Worm (Caenorhabditis elegans) whole organism, young adult: ENCODE data around the gene dcaf-1.

ENCODE experiments used
- C17E4.6 ChIP-seq: fragments of 200-800 bp; sonication (Bioruptor generic); IDR thresholded peaks from 2 replicates; pipeline ENCODE4 v1.3.6; 2022; ENCODE audit warnings: missing genetic modification reagents, missing genetic modification characterization, missing compliant biosample characterization
- F37B4.10 ChIP-seq: fragments of 200-800 bp; sonication (Bioruptor generic); IDR thresholded peaks from 2 replicates; pipeline ENCODE4 v1.3.6; 2022; ENCODE audit warnings: missing genetic modification characterization, missing compliant biosample characterization
- F39B2.1 ChIP-seq: fragments of 200-800 bp; sonication (Bioruptor generic); IDR thresholded peaks from 2 replicates; pipeline ENCODE4 v1.3.6; 2022; ENCODE audit warnings: missing genetic modification reagents, missing genetic modification characterization, missing compliant biosample characterization
- F55B11.4 ChIP-seq: sonication (generic microtip); optimal IDR thresholded peaks from 2 replicates; lab custom pipeline; 2016; ENCODE audit warnings: missing compliant biosample characterization, missing genetic modification characterization, borderline replicate concordance; ENCODE audit not compliant: insufficient read depth
- T07F8.4 ChIP-seq: sonication (generic microtip); optimal IDR thresholded peaks from 2 replicates; lab custom pipeline; 2016; ENCODE audit warnings: mild to moderate bottlenecking, missing genetic modification characterization, moderate library complexity, missing compliant biosample characterization
- T26A5.8 ChIP-seq: sonication (generic microtip); optimal IDR thresholded peaks from 2 replicates; lab custom pipeline; 2016; ENCODE audit warnings: missing genetic modification characterization, missing compliant biosample characterization
- Y56A3A.18 ChIP-seq: fragments of 200-800 bp; sonication (Bioruptor generic); IDR thresholded peaks from 2 replicates; pipeline ENCODE4 v1.3.6; 2022; ENCODE audit warnings: missing genetic modification reagents, missing genetic modification characterization, missing compliant biosample characterization
- Y95B8A.8 ChIP-seq: fragments of 200-800 bp; sonication (Bioruptor generic); IDR thresholded peaks from 2 replicates; pipeline ENCODE4 v1.3.6; 2022; ENCODE audit warnings: missing genetic modification reagents, missing genetic modification characterization, missing compliant biosample characterization
- akir-1 ChIP-seq: fragments of 200-800 bp; sonication (Bioruptor generic); optimal IDR thresholded peaks from 2 replicates; lab custom pipeline; 2018; ENCODE audit warnings: mild to moderate bottlenecking, missing genetic modification characterization, moderate library complexity, missing compliant biosample characterization
- ama-1 ChIP-seq, 3 experiments: fragments of 150-350 bp in 1 of 3; sonication (generic microtip) in 2 of 3; optimal IDR thresholded peaks; 2 replicates each; lab custom pipeline; 2014 to 2018; ENCODE audit warnings: missing biosample characterization in 2 of 3, missing genetic modification characterization in 2 of 3, missing genetic modification reagents in 2 of 3
- atf-7 ChIP-seq: sonication (generic microtip); optimal IDR thresholded peaks from 2 replicates; lab custom pipeline; 2017; ENCODE audit warnings: mild to moderate bottlenecking, missing genetic modification characterization, missing compliant biosample characterization
- athp-1 ChIP-seq: sonication (generic microtip); optimal IDR thresholded peaks from 2 replicates; lab custom pipeline; 2017; ENCODE audit warnings: mild to moderate bottlenecking, missing genetic modification characterization, missing compliant biosample characterization
- attf-5 ChIP-seq: fragments of 200-800 bp; sonication (Bioruptor generic); optimal IDR thresholded peaks from 2 replicates; lab custom pipeline; 2018; ENCODE audit warnings: mild to moderate bottlenecking, missing genetic modification characterization, missing compliant biosample characterization
- bed-2 ChIP-seq: fragments of 200-800 bp; sonication (Bioruptor generic); IDR thresholded peaks from 2 replicates; pipeline ENCODE4 v1.3.6; 2022; ENCODE audit warnings: missing genetic modification reagents, missing genetic modification characterization, missing compliant biosample characterization
- ceh-27 ChIP-seq: fragments of 200-800 bp; sonication (Bioruptor generic); optimal IDR thresholded peaks from 2 replicates; lab custom pipeline; 2018; ENCODE audit warnings: mild to moderate bottlenecking, missing genetic modification characterization, moderate library complexity, missing compliant biosample characterization
- chd-7 ChIP-seq: sonication (generic microtip); optimal IDR thresholded peaks from 2 replicates; lab custom pipeline; 2016; ENCODE audit warnings: mild to moderate bottlenecking, missing genetic modification characterization, moderate library complexity, missing compliant biosample characterization
- dpl-1 ChIP-seq: fragments of 150-350 bp; optimal IDR thresholded peaks from 2 replicates; lab custom pipeline; 2014; ENCODE audit warnings: missing biosample characterization, missing genetic modification reagents, missing genetic modification characterization
- egl-44 ChIP-seq: fragments of 200-800 bp; sonication (Bioruptor generic); IDR thresholded peaks from 2 replicates; pipeline ENCODE4 v1.3.6; 2022; ENCODE audit warnings: missing genetic modification reagents, missing genetic modification characterization, missing compliant biosample characterization
- ekl-4 ChIP-seq: fragments of 200-800 bp; sonication (Bioruptor generic); IDR thresholded peaks from 2 replicates; pipeline ENCODE4 v1.3.6; 2022; ENCODE audit warnings: missing genetic modification reagents, missing genetic modification characterization, missing compliant biosample characterization
- ets-4 ChIP-seq: fragments of 200-800 bp; sonication (Bioruptor generic); optimal IDR thresholded peaks from 2 replicates; lab custom pipeline; 2018; ENCODE audit warnings: mild to moderate bottlenecking, missing genetic modification characterization, missing compliant biosample characterization
- gei-17 ChIP-seq: fragments of 200-800 bp; sonication (Bioruptor generic); optimal IDR thresholded peaks from 2 replicates; lab custom pipeline; 2018; ENCODE audit warnings: mild to moderate bottlenecking, missing genetic modification characterization, missing compliant biosample characterization
- hlh-12 ChIP-seq: sonication (generic microtip); optimal IDR thresholded peaks from 2 replicates; lab custom pipeline; 2016; ENCODE audit warnings: missing genetic modification characterization, missing compliant biosample characterization
- hmg-1.2 ChIP-seq: fragments of 200-800 bp; sonication (Bioruptor generic); IDR thresholded peaks from 2 replicates; pipeline ENCODE4 v1.3.6; 2022; ENCODE audit warnings: missing genetic modification reagents, missing genetic modification characterization, missing compliant biosample characterization
- hsf-1 ChIP-seq: fragments of 200-800 bp; sonication (Bioruptor generic); IDR thresholded peaks from 2 replicates; pipeline ENCODE4 v1.3.6; 2022; ENCODE audit warnings: missing genetic modification reagents, missing genetic modification characterization, missing compliant biosample characterization
- lag-1 ChIP-seq: fragments of 200-800 bp; sonication (Bioruptor generic); IDR thresholded peaks from 2 replicates; pipeline ENCODE4 v1.3.6; 2022; ENCODE audit warnings: missing genetic modification reagents, missing genetic modification characterization, missing compliant biosample characterization
- lin-54 ChIP-seq: fragments of 200-800 bp; sonication (Bioruptor generic); optimal IDR thresholded peaks from 2 replicates; lab custom pipeline; 2018; ENCODE audit warnings: mild to moderate bottlenecking, missing genetic modification characterization, missing compliant biosample characterization
- lir-1 ChIP-seq: fragments of 200-800 bp; sonication (Bioruptor generic); conservative IDR thresholded peaks from 2 replicates; pipeline ENCODE4 v1.3.6; 2022; ENCODE audit warnings: missing genetic modification reagents, missing genetic modification characterization, missing compliant biosample characterization
- madf-10 ChIP-seq: sonication (generic microtip); optimal IDR thresholded peaks from 2 replicates; lab custom pipeline; 2016; ENCODE audit warnings: mild to moderate bottlenecking, missing genetic modification characterization, missing compliant biosample characterization
- madf-8 ChIP-seq: fragments of 200-800 bp; sonication (Bioruptor generic); conservative IDR thresholded peaks from 2 replicates; pipeline ENCODE4 v1.3.6; 2022; ENCODE audit warnings: missing genetic modification reagents, missing genetic modification characterization, missing compliant biosample characterization
- mcd-1 ChIP-seq: fragments of 200-800 bp; sonication (Bioruptor generic); IDR thresholded peaks from 2 replicates; pipeline ENCODE4 v1.3.6; 2022; ENCODE audit warnings: missing genetic modification reagents, missing genetic modification characterization, missing compliant biosample characterization
- mel-28 ChIP-seq: sonication (generic microtip); optimal IDR thresholded peaks from 2 replicates; lab custom pipeline; 2016; ENCODE audit warnings: borderline replicate concordance, mild to moderate bottlenecking, missing genetic modification characterization, missing compliant biosample characterization
- nhr-179 ChIP-seq: sonication (generic microtip); optimal IDR thresholded peaks from 2 replicates; lab custom pipeline; 2016; ENCODE audit warnings: mild to moderate bottlenecking, missing genetic modification characterization, missing compliant biosample characterization
- nhr-80 ChIP-seq: sonication (generic microtip); optimal IDR thresholded peaks from 2 replicates; lab custom pipeline; 2016; ENCODE audit warnings: missing genetic modification characterization, missing compliant biosample characterization
- repo-1 ChIP-seq: sonication (generic microtip); optimal IDR thresholded peaks from 2 replicates; lab custom pipeline; 2017; ENCODE audit warnings: mild to moderate bottlenecking, missing genetic modification characterization, missing compliant biosample characterization
- rpc-1 ChIP-seq, 2 experiments: fragments of 150-350 bp in 1 of 2; sonication (generic microtip) in 1 of 2; optimal IDR thresholded peaks; 2 replicates each; lab custom pipeline; 2014 to 2018; ENCODE audit warnings: missing biosample characterization in 1 of 2, missing genetic modification characterization in 1 of 2, missing genetic modification reagents in 1 of 2, missing genotype in 1 of 2
- sea-2 ChIP-seq: fragments of 200-800 bp; sonication (Bioruptor generic); IDR thresholded peaks from 2 replicates; pipeline ENCODE4 v1.3.6; 2022; ENCODE audit warnings: missing genetic modification characterization, missing compliant biosample characterization
- snpc-3.4 ChIP-seq: sonication (generic microtip); optimal IDR thresholded peaks from 2 replicates; lab custom pipeline; 2017; ENCODE audit warnings: missing genetic modification characterization, mild to moderate bottlenecking, missing compliant biosample characterization, antibody characterized with exemption, moderate library complexity, missing genotype, missing genetic modification reagents
- snpc-4 ChIP-seq, 5 experiments: fragments of 150-350 bp in 1 of 5; sonication (generic microtip) in 4 of 5; optimal IDR thresholded peaks; 2 replicates each; lab custom pipeline; 2014 to 2018; ENCODE audit warnings: missing genetic modification characterization in 5 of 5, missing biosample characterization in 3 of 5, antibody characterized with exemption in 2 of 5, mild to moderate bottlenecking in 2 of 5, missing compliant biosample characterization in 2 of 5, missing genotype in 2 of 5, moderate library complexity in 2 of 5, missing genetic modification reagents in 1 of 5
- tbx-9 ChIP-seq: sonication (generic microtip); optimal IDR thresholded peaks from 2 replicates; lab custom pipeline; 2016; ENCODE audit warnings: borderline replicate concordance, missing genetic modification characterization, inconsistent platforms, missing compliant biosample characterization
- unc-130 ChIP-seq: sonication (generic microtip); optimal IDR thresholded peaks from 2 replicates; lab custom pipeline; 2016; ENCODE audit warnings: missing genetic modification reagents, missing genetic modification characterization, missing compliant biosample characterization
- zim-3 ChIP-seq: sonication (generic microtip); optimal IDR thresholded peaks from 2 replicates; lab custom pipeline; 2017; ENCODE audit warnings: mild to moderate bottlenecking, missing genetic modification characterization, moderate library complexity, missing compliant biosample characterization
- ztf-22 ChIP-seq: fragments of 200-800 bp; sonication (Bioruptor generic); optimal IDR thresholded peaks from 2 replicates; lab custom pipeline; 2018; ENCODE audit warnings: mild to moderate bottlenecking, missing genetic modification characterization, moderate library complexity, missing compliant biosample characterization
- ztf-28 ChIP-seq: fragments of 200-800 bp; sonication (Bioruptor generic); IDR thresholded peaks from 2 replicates; pipeline ENCODE4 v1.3.6; 2022; ENCODE audit warnings: missing genetic modification reagents, missing genetic modification characterization, missing compliant biosample characterization

Gene dcaf-1

ce11 chrIV:9739001-9739400 is 32.5 kb upstream of the dcaf-1 start (continued):
- TF ChIP-seq rpc-1 (optimal IDR thresholded peaks at IDR 0.05; lab: Kevin White, UChicago) (no peak), rpc-1 (tag; optimal IDR thresholded peaks at IDR 0.05; lab: Kevin White, UChicago) (no peak), hsf-1 (GFP tag; lab: Robert Waterston, UW) (peak; percentile 66; the same call in 1 of the 2 replicates), atf-7 (tag; lab: Kevin White, UChicago) (no peak), unc-130 (GFP tag; lab: Kevin White, UChicago) (peak; percentile 40), F55B11.4 (tag; lab: Kevin White, UChicago) (no peak), T26A5.8 (tag; lab: Kevin White, UChicago) (no peak), chd-7 (no peak), lin-54 (GFP tag; lab: Kevin White, UChicago) (peak; percentile 37), F39B2.1 (0 out of 2 replicates have a peak, but pooled peaks have one; percentile 34), snpc-3.4 (no peak), ztf-28 (GFP tag; lab: Robert Waterston, UW) (no peak), madf-10 (no peak), T07F8.4 (tag; lab: Kevin White, UChicago) (no peak), gei-17 (GFP tag; lab: Kevin White, UChicago) (no peak), ztf-22 (no peak), snpc-4 (GFP tag; optimal IDR thresholded peaks at IDR 0.05; lab: Kevin White, UChicago) (peak; percentile 40), snpc-4 (tag; optimal IDR thresholded peaks at IDR 0.05; lab: Kevin White, UChicago) (peak in 2 of 4 experiments; percentile 16 to 53), C17E4.6 (GFP tag; lab: Robert Waterston, UW) (peak; percentile 70; the same call in 1 of the 2 replicates), sea-2 (no peak), F37B4.10 (no peak), tbx-9 (peak; percentile 48), Y56A3A.18 (GFP tag; lab: Robert Waterston, UW) (no peak), hlh-12 (no peak), repo-1 (tag; lab: Kevin White, UChicago) (peak; percentile 13), bed-2 (GFP tag; lab: Robert Waterston, UW) (no peak), mcd-1 (GFP tag; lab: Robert Waterston, UW) (no peak), ama-1 (optimal IDR thresholded peaks at IDR 0.05; lab: Kevin White, UChicago) (no peak), ama-1 (GFP tag; optimal IDR thresholded peaks at IDR 0.05; lab: Kevin White, UChicago) (peak in 1 of 2 experiments; percentile 22), Y95B8A.8 (GFP tag; lab: Robert Waterston, UW) (peak; percentile 80; the same call in 1 of the 2 replicates)

DNA sequence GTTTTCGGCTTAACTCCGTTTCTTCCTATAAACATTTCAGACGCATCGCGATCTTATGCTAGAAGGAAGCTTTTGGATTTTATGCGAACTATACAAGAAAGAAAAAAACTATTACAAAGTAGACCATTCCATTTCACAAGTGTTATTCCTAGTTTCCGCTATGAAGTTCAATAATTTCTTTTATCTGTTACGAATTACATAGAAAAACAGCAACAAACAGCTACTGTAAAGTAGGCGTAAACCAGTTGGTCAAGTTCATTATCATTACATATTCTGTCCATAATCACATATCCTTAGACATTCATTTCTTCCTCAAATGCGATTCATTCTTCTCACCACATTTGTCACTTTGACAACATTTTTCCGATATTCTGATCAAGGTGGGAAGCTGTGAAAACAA is 31.7 kb upstream of the dcaf-1 start, which contains the start of gene C28D4.10:
Gene C28D4.10 (plus strand): TSS at position 301 of the 400 bp plus-strand sequence.
- TF ChIP-seq lag-1 (no peak), ceh-27 (no peak), nhr-179 (no peak), dpl-1 (GFP tag; lab: Kevin White, UChicago) (no peak), egl-44 (GFP tag; lab: Robert Waterston, UW) (no peak), atf-7 (tag; lab: Kevin White, UChicago) (no peak), mcd-1 (GFP tag; lab: Robert Waterston, UW) (no peak), unc-130 (GFP tag; lab: Kevin White, UChicago) (no peak), athp-1 (tag; lab: Kevin White, UChicago) (no peak)

- TF ChIP-seq tbx-9 (no peak), ets-4 (GFP tag; lab: Kevin White, UChicago) (no peak), madf-8 (GFP tag; lab: Robert Waterston, UW) (no peak), attf-5 (GFP tag; lab: Kevin White, UChicago) (peak; percentile 2), ekl-4 (no peak), hmg-1.2 (GFP tag; lab: Robert Waterston, UW) (peak; percentile 46; the same call in 1 of the 2 replicates), madf-10 (no peak), akir-1 (no peak), zim-3 (tag; lab: Kevin White, UChicago) (no peak), ztf-28 (GFP tag; lab: Robert Waterston, UW) (no peak), nhr-80 (peak; percentile 51), lir-1 (GFP tag; lab: Robert Waterston, UW) (no peak), mel-28 (tag; lab: Kevin White, UChicago) (no peak)
- TF ChIP-seq, all 124 proteins: peak for 3
Measured at ce11 chrIV:9737204-9737790, 30.8 kb upstream of the dcaf-1 start, which contains the start of gene cka-1. cka-1 (minus strand) TSS chrIV:9737621.
